Worm (Caenorhabditis elegans) whole organism, mixed stage, embryonic: ENCODE data around the gene C17G10.13.

ENCODE experiments used
- bed-3 ChIP-seq: fragments of 200-800 bp; sonication (Bioruptor generic); optimal IDR thresholded peaks from 3 replicates; lab custom pipeline; 2018; ENCODE audit warnings: mild to moderate bottlenecking, missing genetic modification characterization, moderate library complexity, missing compliant biosample characterization
- blmp-1 ChIP-seq: fragments of 150-350 bp; optimal IDR thresholded peaks from 2 replicates; lab custom pipeline; 2014; ENCODE audit warnings: missing biosample characterization, missing genetic modification characterization
- ces-1 ChIP-seq: fragments of 150-350 bp; optimal IDR thresholded peaks from 2 replicates; lab custom pipeline; 2014; ENCODE audit warnings: missing biosample characterization, missing genetic modification reagents, missing genetic modification characterization
- lin-13 ChIP-seq: fragments of 150-350 bp; optimal IDR thresholded peaks from 2 replicates; lab custom pipeline; 2014; ENCODE audit warnings: missing biosample characterization, missing genetic modification characterization
- nhr-237 ChIP-seq: fragments of 150-350 bp; optimal IDR thresholded peaks from 2 replicates; lab custom pipeline; 2014; ENCODE audit warnings: missing biosample characterization, missing genetic modification characterization
- nhr-76 ChIP-seq: sonication (generic microtip); optimal IDR thresholded peaks from 2 replicates; lab custom pipeline; 2017; ENCODE audit warnings: missing biosample characterization, missing genetic modification characterization
- unc-39 ChIP-seq: fragments of 150-350 bp; optimal IDR thresholded peaks from 2 replicates; lab custom pipeline; 2014; ENCODE audit warnings: missing biosample characterization, missing genetic modification characterization
- zip-8 ChIP-seq: fragments of 150-350 bp; optimal IDR thresholded peaks from 2 replicates; lab custom pipeline; 2014; ENCODE audit warnings: missing biosample characterization, missing genetic modification characterization

ce11 chrII:5596247-5596646, 6.7 kb upstream of the C17G10.13 start, which contains the start of gene C17G10.1:
- no peak for TF ChIP-seq nhr-76 (tag; lab: Kevin White, UChicago)
- no peak for TF ChIP-seq nhr-237
- TF ChIP-seq unc-39 (tag; lab: Kevin White, UChicago), result no peak
- TF ChIP-seq blmp-1 (tag; lab: Kevin White, UChicago), result no peak
- TF ChIP-seq ces-1 (GFP tag; lab: Kevin White, UChicago), result no peak
- no peak for TF ChIP-seq bed-3 (GFP tag; lab: Kevin White, UChicago)
- TF ChIP-seq lin-13 (tag; lab: Kevin White, UChicago), result no peak
- no peak for TF ChIP-seq zip-8 (tag; lab: Kevin White, UChicago)
